Fruit fly (Drosophila melanogaster) whole organism, prepupa: ENCODE data around the gene CG34355.

Source experiments
- Blimp-1 ChIP-seq: fragments of 200-800 bp; sonication (Bioruptor generic); optimal IDR thresholded peaks from 3 replicates; lab custom pipeline; 2017; ENCODE audit warnings: missing biosample characterization, missing genetic modification characterization, mild to moderate bottlenecking, moderate library complexity, missing genetic modification reagents
- CG10631 ChIP-seq: fragments of 200-800 bp; sonication (Bioruptor generic); optimal IDR thresholded peaks from 2 replicates; lab custom pipeline; 2016; ENCODE audit warnings: missing biosample characterization, missing genetic modification characterization
- CG10669 ChIP-seq: fragments of 200-800 bp; sonication (Bioruptor generic); optimal IDR thresholded peaks from 3 replicates; lab custom pipeline; 2018; ENCODE audit warnings: missing biosample characterization, mild to moderate bottlenecking, missing genetic modification characterization, moderate library complexity
- CG11762 ChIP-seq: fragments of 200-800 bp; sonication (Bioruptor generic); optimal IDR thresholded peaks from 3 replicates; lab custom pipeline; 2016; ENCODE audit warnings: missing biosample characterization, missing genetic modification characterization; ENCODE audit not compliant: insufficient read depth
- CG15336 ChIP-seq: fragments of 200-800 bp; sonication (Bioruptor generic); IDR thresholded peaks from 2 replicates; pipeline ENCODE4 v1.3.6; 2022; ENCODE audit warnings: missing biosample characterization, missing genetic modification characterization
- CG3032 ChIP-seq: fragments of 200-800 bp; optimal IDR thresholded peaks from 2 replicates; lab custom pipeline; 2019; ENCODE audit warnings: missing biosample characterization, mild to moderate bottlenecking, missing genetic modification characterization, moderate library complexity
- CG31627 ChIP-seq: fragments of 200-800 bp; sonication (Bioruptor generic); optimal IDR thresholded peaks from 3 replicates; lab custom pipeline; 2016; ENCODE audit warnings: missing biosample characterization, missing genetic modification characterization
- CG32006 ChIP-seq: fragments of 200-800 bp; sonication (Bioruptor generic); optimal IDR thresholded peaks from 3 replicates; lab custom pipeline; 2017; ENCODE audit warnings: missing biosample characterization, mild to moderate bottlenecking, missing genetic modification characterization
- CG34406 ChIP-seq: fragments of 200-800 bp; sonication (Bioruptor generic); optimal IDR thresholded peaks from 3 replicates; lab custom pipeline; 2016; ENCODE audit warnings: missing biosample characterization, missing genetic modification characterization
- CG3919 ChIP-seq: fragments of 200-800 bp; sonication (Bioruptor generic); optimal IDR thresholded peaks from 3 replicates; lab custom pipeline; 2016; ENCODE audit warnings: missing biosample characterization, missing genetic modification characterization
- CG6163 ChIP-seq: fragments of 200-800 bp; sonication (Bioruptor generic); IDR thresholded peaks from 3 replicates; pipeline ENCODE4 v1.3.6; 2022; ENCODE audit warnings: missing biosample characterization, missing genetic modification characterization
- CG6792 ChIP-seq: fragments of 200-800 bp; sonication (Bioruptor generic); optimal IDR thresholded peaks from 3 replicates; lab custom pipeline; 2016; ENCODE audit warnings: missing biosample characterization, missing genetic modification characterization
- CG8119 ChIP-seq: fragments of 200-800 bp; sonication (Bioruptor generic); IDR thresholded peaks from 3 replicates; pipeline ENCODE4 v1.3.6; 2022; ENCODE audit warnings: missing biosample characterization, missing genetic modification characterization
- Eip75B ChIP-seq: fragments of 200-800 bp; sonication (Bioruptor generic); optimal IDR thresholded peaks from 3 replicates; lab custom pipeline; 2016; ENCODE audit warnings: missing biosample characterization, missing genetic modification characterization
- Eip78C ChIP-seq: fragments of 200-800 bp; sonication (Bioruptor generic); peaks from one replicate; lab custom pipeline; 2016; ENCODE audit warnings: missing biosample characterization, missing genetic modification characterization
- Eip93F ChIP-seq: fragments of 200-800 bp; sonication (Bioruptor generic); optimal IDR thresholded peaks from 2 replicates; lab custom pipeline; 2016; ENCODE audit warnings: missing biosample characterization, mild to moderate bottlenecking, missing genetic modification characterization
- Ets21C ChIP-seq: fragments of 200-800 bp; sonication (Bioruptor generic); optimal IDR thresholded peaks from 3 replicates; lab custom pipeline; 2016; ENCODE audit warnings: missing biosample characterization, missing genetic modification characterization
- Ets96B ChIP-seq: fragments of 200-800 bp; optimal IDR thresholded peaks from 2 replicates; lab custom pipeline; 2019; ENCODE audit warnings: missing biosample characterization, mild to moderate bottlenecking, missing genetic modification characterization, moderate library complexity
- Hr39 ChIP-seq: fragments of 200-800 bp; sonication (Bioruptor generic); optimal IDR thresholded peaks from 2 replicates; lab custom pipeline; 2016; ENCODE audit warnings: missing biosample characterization, missing genetic modification characterization
- Hr4 ChIP-seq: fragments of 200-800 bp; sonication (Bioruptor generic); optimal IDR thresholded peaks from 3 replicates; lab custom pipeline; 2016; ENCODE audit warnings: missing biosample characterization, missing genetic modification characterization
- Met ChIP-seq: fragments of 200-800 bp; sonication (Bioruptor generic); optimal IDR thresholded peaks from 3 replicates; lab custom pipeline; 2016; ENCODE audit warnings: missing biosample characterization, missing genetic modification characterization
- OdsH ChIP-seq: fragments of 200-800 bp; sonication (Bioruptor generic); optimal IDR thresholded peaks from 3 replicates; lab custom pipeline; 2016; ENCODE audit warnings: missing biosample characterization, missing genetic modification characterization
- Smox ChIP-seq: fragments of 200-800 bp; sonication (Bioruptor generic); optimal IDR thresholded peaks from 3 replicates; lab custom pipeline; 2016; ENCODE audit warnings: missing biosample characterization, missing genetic modification characterization
- Sox102F ChIP-seq: fragments of 200-800 bp; sonication (Bioruptor generic); optimal IDR thresholded peaks from 2 replicates; lab custom pipeline; 2016; ENCODE audit warnings: missing biosample characterization, mild to moderate bottlenecking, missing genetic modification characterization
- Sox14 ChIP-seq: fragments of 200-800 bp; sonication (Bioruptor generic); optimal IDR thresholded peaks from 3 replicates; lab custom pipeline; 2016; ENCODE audit warnings: missing biosample characterization, missing genetic modification characterization
- Sox15 ChIP-seq: fragments of 200-800 bp; sonication (Bioruptor generic); optimal IDR thresholded peaks from 3 replicates; lab custom pipeline; 2016; ENCODE audit warnings: missing biosample characterization, missing genetic modification characterization
- achi ChIP-seq: fragments of 200-800 bp; sonication (Bioruptor generic); optimal IDR thresholded peaks from 3 replicates; lab custom pipeline; 2016; ENCODE audit warnings: missing biosample characterization, missing genetic modification characterization
- acj6 ChIP-seq: fragments of 200-800 bp; sonication (Bioruptor generic); optimal IDR thresholded peaks from 3 replicates; lab custom pipeline; 2016; ENCODE audit warnings: missing biosample characterization, missing genetic modification characterization
- cyc ChIP-seq: fragments of 200-800 bp; sonication (Bioruptor generic); optimal IDR thresholded peaks from 3 replicates; lab custom pipeline; 2016; ENCODE audit warnings: missing biosample characterization, missing genetic modification characterization
- dac ChIP-seq: fragments of 200-800 bp; sonication (Bioruptor generic); optimal IDR thresholded peaks from 2 replicates; lab custom pipeline; 2017; ENCODE audit warnings: missing biosample characterization, mild to moderate bottlenecking, missing genetic modification characterization
- dsx ChIP-seq: fragments of 200-800 bp; optimal IDR thresholded peaks from 3 replicates; lab custom pipeline; 2019; ENCODE audit warnings: missing biosample characterization, mild to moderate bottlenecking, missing genetic modification characterization, moderate library complexity; ENCODE audit not compliant: poor library complexity, severe bottlenecking
- eg ChIP-seq: fragments of 200-800 bp; sonication (Bioruptor generic); IDR thresholded peaks from 3 replicates; pipeline ENCODE4 v1.3.6; 2022; ENCODE audit warnings: missing biosample characterization, missing genetic modification characterization
- esn ChIP-seq: fragments of 200-800 bp; sonication (Bioruptor generic); optimal IDR thresholded peaks from 2 replicates; lab custom pipeline; 2016; ENCODE audit warnings: missing biosample characterization, mild to moderate bottlenecking, missing genetic modification characterization, moderate library complexity
- fd85E ChIP-seq: fragments of 200-800 bp; sonication (Bioruptor generic); optimal IDR thresholded peaks from 3 replicates; lab custom pipeline; 2016; ENCODE audit warnings: missing biosample characterization, missing genetic modification characterization
- fkh ChIP-seq: fragments of 200-800 bp; sonication (Bioruptor generic); optimal IDR thresholded peaks from 3 replicates; lab custom pipeline; 2017; ENCODE audit warnings: missing biosample characterization, mild to moderate bottlenecking, missing genetic modification characterization, moderate library complexity
- lz ChIP-seq: fragments of 200-800 bp; sonication (Bioruptor generic); optimal IDR thresholded peaks from 3 replicates; lab custom pipeline; 2016; ENCODE audit warnings: missing biosample characterization, missing genetic modification characterization
- pdm3 ChIP-seq: fragments of 200-800 bp; sonication (Bioruptor generic); optimal IDR thresholded peaks from 3 replicates; lab custom pipeline; 2016; ENCODE audit warnings: missing biosample characterization, missing genetic modification characterization
- spab ChIP-seq: fragments of 200-800 bp; sonication (Bioruptor generic); optimal IDR thresholded peaks from 2 replicates; lab custom pipeline; 2017; ENCODE audit warnings: missing biosample characterization, mild to moderate bottlenecking, missing genetic modification characterization, missing genetic modification reagents
- ss ChIP-seq, 2 experiments: fragments of 200-800 bp; sonication (Bioruptor generic); optimal IDR thresholded peaks; 2 replicates in 1 of 2; 3 replicates in 1 of 2; lab custom pipeline; 2017 to 2018; ENCODE audit warnings: mild to moderate bottlenecking in 2 of 2, missing biosample characterization in 2 of 2, missing genetic modification characterization in 2 of 2, moderate library complexity in 1 of 2
- svp ChIP-seq: fragments of 200-800 bp; sonication (Bioruptor generic); peaks from one replicate; lab custom pipeline; 2016; ENCODE audit warnings: missing biosample characterization, missing genetic modification characterization
- topi ChIP-seq: fragments of 200-800 bp; sonication (Bioruptor generic); optimal IDR thresholded peaks from 3 replicates; lab custom pipeline; 2016; ENCODE audit warnings: missing biosample characterization, missing genetic modification characterization
- vri ChIP-seq: fragments of 200-800 bp; sonication (Bioruptor generic); optimal IDR thresholded peaks from 3 replicates; lab custom pipeline; 2016; ENCODE audit warnings: missing biosample characterization, mild to moderate bottlenecking, missing genetic modification characterization

CG34355 gene

dm6 chr3R:23859365-23859804 is 55.7 kb downstream of the CG34355 start:
- TF ChIP-seq cyc (GFP tag; lab: Kevin White, UChicago) (peak; percentile 48), Eip78C (GFP tag; lab: Kevin White, UChicago) (peak; percentile 61), CG10669 (GFP tag; lab: Kevin White, UChicago) (peak; percentile 28), CG10631 (peak; percentile 3), OdsH (GFP tag; lab: Kevin White, UChicago) (peak; percentile 23), Hr39 (GFP tag; lab: Kevin White, UChicago) (peak; percentile 40), dsx (GFP tag; lab: Kevin White, UChicago) (peak; percentile 31), Sox14 (GFP tag; lab: Kevin White, UChicago) (peak; percentile 41), fkh (GFP tag; lab: Kevin White, UChicago) (peak; percentile 56), vri (peak; percentile 29), Met (GFP tag; lab: Kevin White, UChicago) (peak; percentile 45), CG3032 (tag; lab: Kevin White, UChicago) (peak; percentile 18), eg (peak; percentile 58), lz (GFP tag; lab: Kevin White, UChicago) (peak; percentile 44), svp (peak; percentile 96), Blimp-1 (peak; percentile 26), Ets21C (peak; percentile 33), esn (GFP tag; lab: Kevin White, UChicago) (peak; percentile 51), CG31627 (GFP tag; lab: Kevin White, UChicago) (peak; percentile 23), Ets96B (tag; lab: Kevin White, UChicago) (peak; percentile 11), CG3919 (GFP tag; lab: Kevin White, UChicago) (peak; percentile 50), Eip75B (GFP tag; lab: Kevin White, UChicago) (peak; percentile 36), ss (GFP tag; optimal IDR thresholded peaks at IDR 0.05; lab: Kevin White, UChicago) (peak; percentile 22 to 38), Sox102F (GFP tag; lab: Kevin White, UChicago) (peak; percentile 51), Hr4 (peak; percentile 24), pdm3 (peak; percentile 5), CG8119 (0 out of 3 replicates have a peak, but pooled peaks have one; percentile 45), topi (GFP tag; lab: Kevin White, UChicago) (peak; percentile 42), acj6 (GFP tag; lab: Kevin White, UChicago) (peak; percentile 12), Smox (peak; percentile 47)
- TF ChIP-seq, all 60 proteins: peak for 30; not testable (repeated sequence) for 30

dm6 chr3R:23867194-23867593 is 63.5 kb downstream of the CG34355 start:
- TF ChIP-seq topi (GFP tag; lab: Kevin White, UChicago) (no peak), Eip93F (GFP tag; lab: Kevin White, UChicago) (no peak), CG10631 (no peak), achi (GFP tag; lab: Kevin White, UChicago) (no peak)
- TF ChIP-seq, all 60 proteins: peak for 0

dm6 chr3R:23867825-23868224 is 64.2 kb downstream of the CG34355 start:
- TF ChIP-seq CG15336 (GFP tag; lab: Robert Waterston, UW), result 0 out of 2 replicates have a peak, but pooled peaks have one; percentile 12
- no peak for TF ChIP-seq CG34406 (GFP tag; lab: Kevin White, UChicago)
- TF ChIP-seq fd85E, result no peak
- TF ChIP-seq CG6163 (GFP tag; lab: Robert Waterston, UW), result peak; percentile 34; the same call in 1 of the 3 replicates
- TF ChIP-seq eg, result peak; percentile 53; the same call in 1 of the 3 replicates
- TF ChIP-seq topi (GFP tag; lab: Kevin White, UChicago), result no peak
- peak; percentile 16 for TF ChIP-seq fkh (GFP tag; lab: Kevin White, UChicago)
- no peak for TF ChIP-seq Met (GFP tag; lab: Kevin White, UChicago)
- peak; percentile 15 for TF ChIP-seq Hr4
- 0 out of 3 replicates have a peak, but pooled peaks have one; percentile 32 for TF ChIP-seq CG8119
- TF ChIP-seq CG32006 (GFP tag; lab: Kevin White, UChicago), result peak; percentile 28
- TF ChIP-seq spab (GFP tag; lab: Kevin White, UChicago), result no peak
- no peak for TF ChIP-seq Sox15
- TF ChIP-seq CG3919 (GFP tag; lab: Kevin White, UChicago), result peak; percentile 36
- no peak for TF ChIP-seq pdm3
- TF ChIP-seq dac (GFP tag; lab: Kevin White, UChicago), result no peak
- no peak for TF ChIP-seq CG6792 (GFP tag; lab: Kevin White, UChicago)
- no peak for TF ChIP-seq CG11762 (GFP tag; lab: Kevin White, UChicago)
